Worm (Caenorhabditis elegans) whole organism, L4 larva: ENCODE results near the gene nep-13.

Experiments
- D1046.2 ChIP-seq: fragments of 200-800 bp; sonication (Bioruptor generic); IDR thresholded peaks from 2 replicates; pipeline ENCODE4 v1.3.6; 2022; ENCODE audit warnings: missing genetic modification characterization, missing compliant biosample characterization
- F10B5.3 ChIP-seq: sonication (generic microtip); optimal IDR thresholded peaks from 2 replicates; lab custom pipeline; 2016; ENCODE audit warnings: mild to moderate bottlenecking, missing genetic modification characterization, missing compliant biosample characterization
- F44E2.7 ChIP-seq: fragments of 200-800 bp; sonication (Bioruptor generic); IDR thresholded peaks from 2 replicates; pipeline ENCODE4 v2.1.2; 2022; ENCODE audit warnings: missing genetic modification characterization, missing compliant biosample characterization
- F49E8.2 ChIP-seq: sonication (generic microtip); optimal IDR thresholded peaks from 2 replicates; lab custom pipeline; 2016; ENCODE audit warnings: missing compliant biosample characterization, mild to moderate bottlenecking, missing genetic modification characterization, borderline replicate concordance
- R02D3.7 ChIP-seq: fragments of 150-350 bp; sonication (generic microtip); optimal IDR thresholded peaks from 3 replicates; lab custom pipeline; 2014; ENCODE audit warnings: missing biosample characterization, missing genetic modification characterization
- T20F7.1 ChIP-seq: fragments of 200-800 bp; sonication (Bioruptor generic); optimal IDR thresholded peaks from 2 replicates; lab custom pipeline; 2018; ENCODE audit warnings: mild to moderate bottlenecking, missing genetic modification characterization, missing compliant biosample characterization
- Y48G9A.11 ChIP-seq: fragments of 200-800 bp; sonication (Bioruptor generic); IDR thresholded peaks from 2 replicates; pipeline ENCODE4 v1.3.6; 2022; ENCODE audit warnings: missing genetic modification reagents, missing genetic modification characterization, missing compliant biosample characterization
- ZK337.2 ChIP-seq: fragments of 200-800 bp; sonication (Bioruptor generic); IDR thresholded peaks from 2 replicates; pipeline ENCODE4 v1.3.6; 2022; ENCODE audit warnings: missing genetic modification reagents, missing genetic modification characterization, missing compliant biosample characterization
- aly-2 ChIP-seq: sonication (generic microtip); optimal IDR thresholded peaks from 2 replicates; lab custom pipeline; 2018; ENCODE audit warnings: missing biosample characterization, missing genetic modification characterization
- arid-1 ChIP-seq: fragments of 200-800 bp; sonication (Bioruptor generic); conservative IDR thresholded peaks from 2 replicates; pipeline ENCODE4 v1.3.6; 2022; ENCODE audit warnings: missing genetic modification reagents, missing genetic modification characterization, missing compliant biosample characterization
- ceh-20 ChIP-seq: fragments of 200-800 bp; sonication (Bioruptor generic); IDR thresholded peaks from 2 replicates; pipeline ENCODE4 v1.3.6; 2022; ENCODE audit warnings: missing genetic modification reagents, missing genetic modification characterization, missing compliant biosample characterization
- ceh-32 ChIP-seq: sonication (generic microtip); optimal IDR thresholded peaks from 2 replicates; lab custom pipeline; 2016; ENCODE audit warnings: mild to moderate bottlenecking, missing genetic modification characterization, missing compliant biosample characterization; ENCODE audit not compliant: poor library complexity
- ceh-62 ChIP-seq: sonication (generic microtip); optimal IDR thresholded peaks from 2 replicates; lab custom pipeline; 2017; ENCODE audit warnings: missing biosample characterization, missing genetic modification characterization
- ceh-82 ChIP-seq: sonication (generic microtip); optimal IDR thresholded peaks from 2 replicates; lab custom pipeline; 2017; ENCODE audit warnings: missing biosample characterization, missing genetic modification characterization
- ces-1 ChIP-seq: fragments of 150-350 bp; sonication (generic microtip); optimal IDR thresholded peaks from 4 replicates; lab custom pipeline; 2014; ENCODE audit warnings: missing biosample characterization, missing genetic modification reagents, missing genetic modification characterization
- daf-16 ChIP-seq, 3 experiments: sonication (generic microtip); optimal IDR thresholded peaks; 2 replicates each; lab custom pipeline; 2016 to 2017; ENCODE audit warnings: missing genetic modification characterization in 3 of 3, missing genetic modification reagents in 3 of 3, mild to moderate bottlenecking in 2 of 3, missing compliant biosample characterization in 2 of 3, missing biosample characterization in 1 of 3, moderate library complexity in 1 of 3
- daf-19 ChIP-seq: fragments of 200-800 bp; sonication (Bioruptor generic); conservative IDR thresholded peaks from 2 replicates; pipeline ENCODE4 v1.3.6; 2022; ENCODE audit warnings: missing genetic modification characterization, missing compliant biosample characterization
- daf-8 ChIP-seq: fragments of 200-800 bp; sonication (Bioruptor generic); IDR thresholded peaks from 2 replicates; pipeline ENCODE4 v1.3.6; 2022; ENCODE audit warnings: missing genetic modification characterization, missing compliant biosample characterization
- dmd-6 ChIP-seq: fragments of 200-800 bp; sonication (Bioruptor generic); IDR thresholded peaks from 2 replicates; pipeline ENCODE4 v1.3.6; 2022; ENCODE audit warnings: missing genetic modification reagents, missing genetic modification characterization, missing compliant biosample characterization
- dmd-9 ChIP-seq: fragments of 200-800 bp; sonication (Bioruptor generic); IDR thresholded peaks from 2 replicates; pipeline ENCODE4 v1.3.6; 2022; ENCODE audit warnings: missing genetic modification reagents, missing genetic modification characterization, missing compliant biosample characterization
- duxl-1 ChIP-seq: sonication (generic microtip); optimal IDR thresholded peaks from 2 replicates; lab custom pipeline; 2016; ENCODE audit warnings: mild to moderate bottlenecking, missing genetic modification characterization, moderate library complexity, missing compliant biosample characterization; ENCODE audit not compliant: poor library complexity
- dve-1 ChIP-seq: sonication (generic microtip); optimal IDR thresholded peaks from 2 replicates; lab custom pipeline; 2017; ENCODE audit warnings: antibody characterized with exemption, mild to moderate bottlenecking, missing genetic modification characterization, missing compliant biosample characterization; ENCODE audit not compliant: insufficient read depth
- egl-43 ChIP-seq: fragments of 200-800 bp; sonication (Bioruptor generic); IDR thresholded peaks from 2 replicates; pipeline ENCODE4 v1.3.6; 2022; ENCODE audit warnings: missing genetic modification reagents, missing genetic modification characterization, missing compliant biosample characterization
- fos-1 ChIP-seq: fragments of 150-350 bp; optimal IDR thresholded peaks from 2 replicates; lab custom pipeline; 2014; ENCODE audit warnings: missing biosample characterization, missing genetic modification characterization
- gei-8 ChIP-seq: fragments of 200-800 bp; sonication (Bioruptor generic); optimal IDR thresholded peaks from 2 replicates; lab custom pipeline; 2018; ENCODE audit warnings: mild to moderate bottlenecking, missing genetic modification characterization, missing compliant biosample characterization
- hlh-11 ChIP-seq: fragments of 200-800 bp; sonication (Bioruptor generic); optimal IDR thresholded peaks from 2 replicates; lab custom pipeline; 2018; ENCODE audit warnings: mild to moderate bottlenecking, missing genetic modification characterization, missing compliant biosample characterization
- hlh-30 ChIP-seq: sonication (generic microtip); optimal IDR thresholded peaks from 2 replicates; lab custom pipeline; 2017; ENCODE audit warnings: antibody characterized with exemption, mild to moderate bottlenecking, missing genetic modification characterization, missing compliant biosample characterization; ENCODE audit not compliant: insufficient read depth
- lim-7 ChIP-seq: fragments of 200-800 bp; sonication (Bioruptor generic); IDR thresholded peaks from 2 replicates; pipeline ENCODE4 v1.3.6; 2022; ENCODE audit warnings: missing genetic modification characterization, missing compliant biosample characterization
- lin-39 ChIP-seq: fragments of 150-350 bp; optimal IDR thresholded peaks from 2 replicates; lab custom pipeline; 2014; ENCODE audit warnings: missing biosample characterization, missing genetic modification reagents, missing genetic modification characterization
- mdl-1 ChIP-seq, 2 experiments: fragments of 150-350 bp in 1 of 2; sonication (generic microtip) in 1 of 2; optimal IDR thresholded peaks; 2 replicates each; lab custom pipeline; 2014 to 2017; ENCODE audit warnings: missing biosample characterization in 2 of 2, missing genetic modification characterization in 2 of 2
- mes-2 ChIP-seq: sonication (generic microtip); optimal IDR thresholded peaks from 2 replicates; lab custom pipeline; 2016; ENCODE audit warnings: missing genotype, mild to moderate bottlenecking, missing genetic modification characterization, missing compliant biosample characterization; ENCODE audit not compliant: poor library complexity, severe bottlenecking
- mxl-2 ChIP-seq: fragments of 200-800 bp; sonication (Bioruptor generic); conservative IDR thresholded peaks from 2 replicates; pipeline ENCODE4 v1.3.6; 2022; ENCODE audit warnings: missing genetic modification reagents, missing genetic modification characterization, missing compliant biosample characterization
- nhr-11 ChIP-seq: fragments of 150-350 bp; optimal IDR thresholded peaks from 2 replicates; lab custom pipeline; 2014; ENCODE audit warnings: missing biosample characterization, missing genetic modification characterization
- nhr-237 ChIP-seq: sonication (generic microtip); optimal IDR thresholded peaks from 2 replicates; lab custom pipeline; 2017; ENCODE audit warnings: missing biosample characterization, missing genetic modification characterization
- nhr-28 ChIP-seq: fragments of 150-350 bp; optimal IDR thresholded peaks from 2 replicates; lab custom pipeline; 2014; ENCODE audit warnings: missing biosample characterization, missing genetic modification characterization
- nhr-48 ChIP-seq: sonication (generic microtip); optimal IDR thresholded peaks from 2 replicates; lab custom pipeline; 2016; ENCODE audit warnings: mild to moderate bottlenecking, missing genetic modification characterization, missing compliant biosample characterization
- nhr-6 ChIP-seq: fragments of 150-350 bp; optimal IDR thresholded peaks from 2 replicates; lab custom pipeline; 2014; ENCODE audit warnings: missing biosample characterization, missing genetic modification characterization
- nhr-77 ChIP-seq: fragments of 150-350 bp; optimal IDR thresholded peaks from 2 replicates; lab custom pipeline; 2014; ENCODE audit warnings: missing biosample characterization, missing genetic modification characterization
- pha-4 ChIP-seq, 2 experiments: fragments of 150-350 bp in 1 of 2; fragments of 200-800 bp in 1 of 2; sonication (Bioruptor generic) in 1 of 2; IDR thresholded peaks in 1 of 2; optimal IDR thresholded peaks in 1 of 2; 2 replicates each; pipeline versions ENCODE4 v1.3.6 to Lab custom; 2014 to 2022; ENCODE audit warnings: missing genetic modification characterization in 2 of 2, missing genetic modification reagents in 2 of 2, missing biosample characterization in 1 of 2, missing compliant biosample characterization in 1 of 2
- pqm-1 ChIP-seq: sonication (generic microtip); optimal IDR thresholded peaks from 2 replicates; lab custom pipeline; 2017; ENCODE audit warnings: missing biosample characterization, missing genetic modification characterization
- rbr-2 ChIP-seq: sonication (generic microtip); optimal IDR thresholded peaks from 2 replicates; lab custom pipeline; 2016; ENCODE audit warnings: missing genotype, missing genetic modification characterization, missing compliant biosample characterization
- saeg-2 ChIP-seq: fragments of 200-800 bp; sonication (Bioruptor generic); IDR thresholded peaks from 2 replicates; pipeline ENCODE4 v1.3.6; 2022; ENCODE audit warnings: missing genetic modification reagents, missing genetic modification characterization, missing compliant biosample characterization
- skn-1 ChIP-seq: fragments of 150-350 bp; optimal IDR thresholded peaks from 2 replicates; lab custom pipeline; 2014; ENCODE audit warnings: missing biosample characterization, missing genetic modification characterization
- snpc-1.2 ChIP-seq: fragments of 200-800 bp; sonication (Bioruptor generic); IDR thresholded peaks from 2 replicates; pipeline ENCODE4 v1.3.6; 2022; ENCODE audit warnings: missing genetic modification reagents, missing genetic modification characterization, missing compliant biosample characterization
- tag-97 ChIP-seq: fragments of 200-800 bp; sonication (Bioruptor generic); IDR thresholded peaks from 2 replicates; pipeline ENCODE4 v1.3.6; 2022; ENCODE audit warnings: missing genetic modification characterization, missing compliant biosample characterization
- unc-39 ChIP-seq: sonication (generic microtip); optimal IDR thresholded peaks from 2 replicates; lab custom pipeline; 2017; ENCODE audit warnings: missing biosample characterization, missing genetic modification characterization
- zag-1 ChIP-seq: fragments of 150-350 bp; optimal IDR thresholded peaks from 2 replicates; lab custom pipeline; 2014; ENCODE audit warnings: missing biosample characterization, missing genetic modification characterization
- zfp-3 ChIP-seq: fragments of 200-800 bp; sonication (Bioruptor generic); conservative IDR thresholded peaks from 2 replicates; pipeline ENCODE4 v1.3.6; 2022; ENCODE audit warnings: missing genetic modification reagents, missing genetic modification characterization, missing compliant biosample characterization
- zip-11 ChIP-seq: fragments of 200-800 bp; sonication (Bioruptor generic); IDR thresholded peaks from 2 replicates; pipeline ENCODE4 v1.3.6; 2022; ENCODE audit warnings: missing genetic modification characterization, missing compliant biosample characterization
- zip-2 ChIP-seq: fragments of 150-350 bp; optimal IDR thresholded peaks from 2 replicates; lab custom pipeline; 2014; ENCODE audit warnings: missing biosample characterization, missing genetic modification characterization
- ztf-7 ChIP-seq: fragments of 150-350 bp; optimal IDR thresholded peaks from 2 replicates; lab custom pipeline; 2014; ENCODE audit warnings: missing biosample characterization, missing genetic modification characterization

nep-13 gene

ce11 chrII:3303582-3303981 is 21.1 kb downstream of the nep-13 start:
- TF ChIP-seq F10B5.3 (tag; lab: Kevin White, UChicago) = no peak
- TF ChIP-seq nhr-11 = no peak
- no peak for TF ChIP-seq ZK337.2 (GFP tag; lab: Robert Waterston, UW)
- no peak for TF ChIP-seq skn-1 (tag; lab: Kevin White, UChicago)
- TF ChIP-seq arid-1 = no peak
- peak; percentile 22 for TF ChIP-seq hlh-30
- TF ChIP-seq ces-1 = no peak
- peak; percentile 30; the same call in 1 of the 2 replicates for TF ChIP-seq dmd-6 (GFP tag; lab: Robert Waterston, UW)
- TF ChIP-seq pha-4 (GFP tag; IDR thresholded peaks at IDR 0.05; lab: Robert Waterston, UW) = no peak
- no peak for TF ChIP-seq pha-4 (tag; optimal IDR thresholded peaks at IDR 0.05; lab: Kevin White, UChicago)
- TF ChIP-seq ceh-62 = no peak
- TF ChIP-seq lin-39 = no peak
- no peak for TF ChIP-seq daf-19 (GFP tag; lab: Robert Waterston, UW)
- TF ChIP-seq nhr-48 = no peak
- no peak for TF ChIP-seq daf-8 (GFP tag; lab: Robert Waterston, UW)
- TF ChIP-seq daf-16 (GFP tag; optimal IDR thresholded peaks at IDR 0.05; lab: Kevin White, UChicago) = no peak
- peak; percentile 81 for TF ChIP-seq daf-16 (tag; optimal IDR thresholded peaks at IDR 0.05; lab: Kevin White, UChicago)
- no peak for TF ChIP-seq zfp-3 (GFP tag; lab: Robert Waterston, UW)
- TF ChIP-seq dve-1 (tag; lab: Kevin White, UChicago) = peak; percentile 62
- TF ChIP-seq hlh-11 (tag; lab: Kevin White, UChicago) = no peak
- TF ChIP-seq saeg-2 = no peak
- no peak for TF ChIP-seq ceh-20 (GFP tag; lab: Robert Waterston, UW)
- TF ChIP-seq lim-7 (GFP tag; lab: Robert Waterston, UW) = no peak
- no peak for TF ChIP-seq unc-39 (tag; lab: Kevin White, UChicago)
- TF ChIP-seq dmd-9 (GFP tag; lab: Robert Waterston, UW) = no peak
- TF ChIP-seq nhr-237 = no peak
- TF ChIP-seq zag-1 = no peak
- TF ChIP-seq Y48G9A.11 (GFP tag; lab: Robert Waterston, UW) = no peak
- TF ChIP-seq nhr-28 (tag; lab: Kevin White, UChicago) = peak; percentile 56
- TF ChIP-seq F44E2.7 (GFP tag; lab: Robert Waterston, UW) = no peak
- TF ChIP-seq ceh-32 (tag; lab: Kevin White, UChicago) = no peak
- no peak for TF ChIP-seq fos-1 (tag; lab: Kevin White, UChicago)
- TF ChIP-seq snpc-1.2 (GFP tag; lab: Robert Waterston, UW) = no peak
- TF ChIP-seq mes-2 (tag; lab: Kevin White, UChicago) = peak; percentile 55
- TF ChIP-seq F49E8.2 = no peak
- no peak for TF ChIP-seq nhr-6
- TF ChIP-seq ceh-82 (tag; lab: Kevin White, UChicago) = no peak
- TF ChIP-seq zip-11 (GFP tag; lab: Robert Waterston, UW) = no peak
- TF ChIP-seq mxl-2 = no peak
- no peak for TF ChIP-seq D1046.2 (GFP tag; lab: Robert Waterston, UW)
- peak; percentile 93 for TF ChIP-seq duxl-1
- no peak for TF ChIP-seq R02D3.7
- no peak for TF ChIP-seq egl-43 (GFP tag; lab: Robert Waterston, UW)
- no peak for TF ChIP-seq nhr-77 (tag; lab: Kevin White, UChicago)
- no peak for TF ChIP-seq ztf-7 (tag; lab: Kevin White, UChicago)
- no peak for TF ChIP-seq rbr-2 (tag; lab: Kevin White, UChicago)
- TF ChIP-seq mdl-1 (tag; optimal IDR thresholded peaks at IDR 0.05; lab: Kevin White, UChicago) = no peak
- TF ChIP-seq T20F7.1 (GFP tag; lab: Kevin White, UChicago) = no peak
- no peak for TF ChIP-seq gei-8 (GFP tag; lab: Kevin White, UChicago)
- TF ChIP-seq zip-2 (tag; lab: Kevin White, UChicago) = no peak
- TF ChIP-seq tag-97 = no peak
- no peak for TF ChIP-seq aly-2
- no peak for TF ChIP-seq pqm-1 (tag; lab: Kevin White, UChicago)
